Worm (Caenorhabditis elegans): ENCODE data around the gene AH10.2.

The AH10.2 gene

ce11 chrV:14153615-14154014, 3.0 kb upstream of the AH10.2 start:
- TF ChIP-seq pes-1 (GFP tag; IDR thresholded peaks at IDR 0.05), result no peak
- no peak for TF ChIP-seq B0310.2 (tag; optimal IDR thresholded peaks at IDR 0.05)
- TF ChIP-seq ama-1 (optimal IDR thresholded peaks at IDR 0.05), result no peak
- TF ChIP-seq tbx-37 (GFP tag; conservative IDR thresholded peaks at IDR 0.05), result no peak
- TF ChIP-seq ets-7 (tag; optimal IDR thresholded peaks at IDR 0.05), result no peak
- TF ChIP-seq F13C5.2 (tag; optimal IDR thresholded peaks at IDR 0.05), result no peak
- no peak for TF ChIP-seq hmbx-1 (tag; optimal IDR thresholded peaks at IDR 0.05)
- TF ChIP-seq tra-4 (tag; optimal IDR thresholded peaks at IDR 0.05), result no peak
- TF ChIP-seq aly-1 (tag; optimal IDR thresholded peaks at IDR 0.05), result no peak
- no peak for TF ChIP-seq ceh-36 (tag; optimal IDR thresholded peaks at IDR 0.05)
- TF ChIP-seq ceh-13 (GFP tag; optimal IDR thresholded peaks at IDR 0.05), result no peak
- TF ChIP-seq sea-1 (GFP tag; conservative IDR thresholded peaks at IDR 0.05), result no peak
- TF ChIP-seq flt-1 (GFP tag; IDR thresholded peaks at IDR 0.05), result no peak

- no peak for TF ChIP-seq hmg-4 (GFP tag; optimal IDR thresholded peaks at IDR 0.05)
- TF ChIP-seq hnd-1 (tag; optimal IDR thresholded peaks at IDR 0.05), result no peak
- TF ChIP-seq tbx-11 (GFP tag; IDR thresholded peaks at IDR 0.05), result no peak
- no peak for TF ChIP-seq F13C5.2 (tag; optimal IDR thresholded peaks at IDR 0.05)
- TF ChIP-seq tbx-37 (GFP tag; conservative IDR thresholded peaks at IDR 0.05), result no peak
- no peak for TF ChIP-seq aly-1 (tag; optimal IDR thresholded peaks at IDR 0.05)
- no peak for TF ChIP-seq scrt-1 (GFP tag; IDR thresholded peaks at IDR 0.05)
- no peak for TF ChIP-seq flt-1 (GFP tag; IDR thresholded peaks at IDR 0.05)
- TF ChIP-seq B0310.2 (tag; optimal IDR thresholded peaks at IDR 0.05), result no peak
- no peak for TF ChIP-seq pes-1 (GFP tag; IDR thresholded peaks at IDR 0.05)
Measured at ce11 chrV:14160698-14161097, 4.1 kb downstream of the AH10.2 start, which contains the start of gene cest-1.2. TSS of gene cest-1.2 (minus strand) at chrV:14160862.

DNA sequence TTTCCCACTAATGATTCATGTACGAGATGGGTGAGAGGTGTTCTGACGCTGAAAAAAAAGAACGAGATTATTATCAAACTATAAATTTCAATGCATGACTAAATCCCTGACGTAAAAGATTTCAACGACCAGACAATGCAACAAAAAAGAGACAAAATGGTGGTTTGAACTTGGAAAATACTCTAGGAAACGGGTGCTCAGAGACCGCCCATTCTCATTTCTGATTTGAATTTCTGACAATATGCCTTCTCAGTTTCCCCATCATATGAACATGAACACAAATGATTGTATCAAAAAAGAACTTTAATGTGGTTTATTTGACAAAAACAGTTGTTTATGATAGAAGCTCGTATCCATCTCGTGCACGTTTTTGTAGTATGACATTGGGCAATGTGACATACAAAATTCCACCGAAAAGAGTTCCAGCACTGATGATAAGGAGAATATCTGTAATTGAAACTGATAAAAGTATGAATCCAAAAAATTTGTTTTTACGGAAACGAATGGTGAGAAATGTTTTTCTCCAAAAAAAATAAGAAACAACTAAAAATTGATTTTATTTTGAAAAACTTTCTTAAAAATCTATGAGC, 6.5 kb downstream of the AH10.2 start, which contains the start of gene srd-26:
srd-26 (minus strand) TSS at position 51 of the 590 bp plus-strand sequence.
- TF ChIP-seq tbx-11 (GFP tag; IDR thresholded peaks at IDR 0.05), result no peak
- TF ChIP-seq aly-1 (tag; optimal IDR thresholded peaks at IDR 0.05), result no peak
- no peak for TF ChIP-seq tra-4 (tag; optimal IDR thresholded peaks at IDR 0.05)

DNA sequence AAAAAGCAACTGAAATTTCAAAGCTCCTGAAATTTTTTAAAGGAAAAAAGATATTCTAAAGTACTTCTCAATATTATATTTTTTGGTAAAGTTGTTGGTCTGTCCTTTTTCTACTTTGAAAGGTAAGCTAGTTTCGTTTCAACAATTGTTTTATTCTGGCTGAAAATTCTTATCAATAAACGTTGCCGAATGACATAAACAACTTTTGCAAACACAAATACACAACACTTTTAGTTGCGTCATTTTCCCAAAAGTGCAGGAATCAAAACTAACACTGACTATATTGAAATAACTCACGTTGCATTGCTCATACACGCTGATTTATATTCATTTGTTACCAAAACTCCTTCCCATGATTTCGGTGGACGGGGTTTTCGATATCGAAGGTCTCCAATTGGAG, 9.2 kb downstream of the AH10.2 start:
- TF ChIP-seq scrt-1 (GFP tag; IDR thresholded peaks at IDR 0.05) (no peak), ets-7 (tag; optimal IDR thresholded peaks at IDR 0.05) (no peak)

ce11 chrV:14166630-14167029, 10.1 kb downstream of the AH10.2 start, which contains the start of gene cest-1.1:
TSS of gene cest-1.1 (minus strand) at chrV:14166730.
- TF ChIP-seq hnd-1 (tag; optimal IDR thresholded peaks at IDR 0.05) (no peak), hmg-4 (GFP tag; optimal IDR thresholded peaks at IDR 0.05) (no peak), pes-1 (GFP tag; IDR thresholded peaks at IDR 0.05) (no peak), flt-1 (GFP tag; IDR thresholded peaks at IDR 0.05) (no peak), F13C5.2 (tag; optimal IDR thresholded peaks at IDR 0.05) (no peak), aly-1 (tag; optimal IDR thresholded peaks at IDR 0.05) (no peak), ets-7 (tag; optimal IDR thresholded peaks at IDR 0.05) (no peak), tbx-11 (GFP tag; IDR thresholded peaks at IDR 0.05) (no peak), tra-4 (tag; optimal IDR thresholded peaks at IDR 0.05) (no peak)

ce11 chrV:14167629-14168028, 11.1 kb downstream of the AH10.2 start, which contains the start of gene ocam-1:
TSS of gene ocam-1 (minus strand) at chrV:14167729.
- TF ChIP-seq aly-1 (tag; optimal IDR thresholded peaks at IDR 0.05), result no peak
- no peak for TF ChIP-seq ama-1 (optimal IDR thresholded peaks at IDR 0.05)
- no peak for TF ChIP-seq F13C5.2 (tag; optimal IDR thresholded peaks at IDR 0.05)
- TF ChIP-seq ceh-36 (tag; optimal IDR thresholded peaks at IDR 0.05), result no peak
- no peak for TF ChIP-seq scrt-1 (GFP tag; IDR thresholded peaks at IDR 0.05)
- TF ChIP-seq tbx-37 (GFP tag; conservative IDR thresholded peaks at IDR 0.05), result no peak
- TF ChIP-seq hmg-4 (GFP tag; optimal IDR thresholded peaks at IDR 0.05), result no peak
- no peak for TF ChIP-seq tra-4 (tag; optimal IDR thresholded peaks at IDR 0.05)
- TF ChIP-seq ceh-13 (GFP tag; optimal IDR thresholded peaks at IDR 0.05), result no peak
- no peak for TF ChIP-seq sea-1 (GFP tag; conservative IDR thresholded peaks at IDR 0.05)
- TF ChIP-seq flt-1 (GFP tag; IDR thresholded peaks at IDR 0.05), result no peak
- no peak for TF ChIP-seq ets-7 (tag; optimal IDR thresholded peaks at IDR 0.05)
- TF ChIP-seq hnd-1 (tag; optimal IDR thresholded peaks at IDR 0.05), result no peak
- TF ChIP-seq tbx-11 (GFP tag; IDR thresholded peaks at IDR 0.05), result no peak
- no peak for TF ChIP-seq hmbx-1 (tag; optimal IDR thresholded peaks at IDR 0.05)

DNA sequence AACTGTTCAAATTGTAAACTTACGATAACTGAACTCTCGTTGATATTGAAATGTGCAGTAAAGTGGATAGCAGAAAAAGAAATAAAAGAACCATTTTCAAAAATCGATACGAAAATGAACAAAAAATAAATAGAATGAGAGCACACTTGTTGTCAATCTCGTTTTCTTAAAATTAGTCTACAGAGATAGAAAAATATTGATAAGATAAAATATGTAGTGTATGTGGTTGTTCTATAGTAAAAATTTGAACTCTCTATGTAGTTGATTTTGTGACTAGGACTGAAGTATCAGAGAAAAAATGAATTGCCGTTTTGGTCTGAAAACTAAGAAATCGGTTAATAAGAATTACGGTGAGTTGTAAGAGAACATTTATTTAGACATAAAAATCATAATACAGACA, 14.7 kb downstream of the AH10.2 start, which contains the start of gene cest-2.1:
cest-2.1 (minus strand) TSS at position 198 of the 400 bp plus-strand sequence.
- TF ChIP-seq scrt-1 (GFP tag; IDR thresholded peaks at IDR 0.05) (no peak), tbx-37 (GFP tag; conservative IDR thresholded peaks at IDR 0.05) (no peak), sea-1 (GFP tag; conservative IDR thresholded peaks at IDR 0.05) (no peak), pes-1 (GFP tag; IDR thresholded peaks at IDR 0.05) (no peak), ceh-36 (tag; optimal IDR thresholded peaks at IDR 0.05) (no peak), hmbx-1 (tag; optimal IDR thresholded peaks at IDR 0.05) (no peak), aly-1 (tag; optimal IDR thresholded peaks at IDR 0.05) (no peak), tra-4 (tag; optimal IDR thresholded peaks at IDR 0.05) (no peak), ceh-13 (GFP tag; optimal IDR thresholded peaks at IDR 0.05) (no peak), F13C5.2 (tag; optimal IDR thresholded peaks at IDR 0.05) (no peak), tbx-11 (GFP tag; IDR thresholded peaks at IDR 0.05) (no peak), flt-1 (GFP tag; IDR thresholded peaks at IDR 0.05) (no peak), B0310.2 (tag; optimal IDR thresholded peaks at IDR 0.05) (no peak), ets-7 (tag; optimal IDR thresholded peaks at IDR 0.05) (no peak), hnd-1 (tag; optimal IDR thresholded peaks at IDR 0.05) (no peak), hmg-4 (GFP tag; optimal IDR thresholded peaks at IDR 0.05) (no peak)

DNA sequence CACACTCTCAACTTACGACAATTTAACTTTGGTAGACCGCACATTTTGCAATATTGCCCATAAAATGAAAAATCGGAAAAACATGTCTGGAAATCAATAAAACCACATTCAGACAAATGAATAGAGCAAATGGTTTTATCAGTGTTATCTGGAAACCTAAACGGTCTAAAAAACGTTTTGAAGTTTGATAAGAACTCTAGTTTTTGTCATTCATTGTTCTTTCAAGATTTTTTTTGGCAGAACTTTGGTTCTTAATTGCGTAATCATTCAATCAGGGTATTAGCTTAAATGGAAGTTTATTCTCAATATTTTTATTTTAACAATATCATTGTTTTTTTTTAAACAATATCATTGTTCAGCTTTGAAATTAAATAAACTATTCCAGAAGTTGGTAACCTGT, 18.6 kb downstream of the AH10.2 start, which contains the start of gene cest-2.2:
cest-2.2 (minus strand) TSS at position 140 of the 400 bp plus-strand sequence.
- TF ChIP-seq hmg-4 (GFP tag; optimal IDR thresholded peaks at IDR 0.05) (no peak), F13C5.2 (tag; optimal IDR thresholded peaks at IDR 0.05) (no peak), scrt-1 (GFP tag; IDR thresholded peaks at IDR 0.05) (no peak), ceh-36 (tag; optimal IDR thresholded peaks at IDR 0.05) (no peak), tra-4 (tag; optimal IDR thresholded peaks at IDR 0.05) (no peak)
